Worm (Caenorhabditis elegans) whole organism, early embryonic: ENCODE results near the gene Y57G7A.6.

Source experiments
- F13C5.2 ChIP-seq: sonication (generic microtip); optimal IDR thresholded peaks from 2 replicates; lab custom pipeline; 2017; ENCODE audit warnings: mild to moderate bottlenecking, missing genetic modification characterization, inconsistent platforms, missing compliant biosample characterization
- aly-1 ChIP-seq: sonication (generic microtip); optimal IDR thresholded peaks from 2 replicates; lab custom pipeline; 2016; ENCODE audit warnings: missing genetic modification characterization, missing compliant biosample characterization
- ama-1 ChIP-seq: fragments of 150-350 bp; optimal IDR thresholded peaks from 2 replicates; lab custom pipeline; 2014
- ceh-36 ChIP-seq: sonication (generic microtip); optimal IDR thresholded peaks from 2 replicates; lab custom pipeline; 2016; ENCODE audit warnings: missing genetic modification characterization, inconsistent platforms, missing compliant biosample characterization
- flt-1 ChIP-seq: fragments of 200-800 bp; sonication (Bioruptor generic); IDR thresholded peaks from 2 replicates; pipeline ENCODE4 v1.3.6; 2022; ENCODE audit warnings: missing genetic modification characterization, missing compliant biosample characterization
- hmbx-1 ChIP-seq: sonication (generic microtip); optimal IDR thresholded peaks from 2 replicates; lab custom pipeline; 2016; ENCODE audit warnings: mild to moderate bottlenecking, missing genetic modification characterization, missing compliant biosample characterization
- sea-1 ChIP-seq: fragments of 200-800 bp; sonication (Bioruptor generic); conservative IDR thresholded peaks from 2 replicates; pipeline ENCODE4 v1.3.6; 2022; ENCODE audit warnings: missing genetic modification characterization, missing compliant biosample characterization
- tbx-11 ChIP-seq: fragments of 200-800 bp; sonication (Bioruptor generic); IDR thresholded peaks from 2 replicates; pipeline ENCODE4 v1.3.6; 2022; ENCODE audit warnings: missing genetic modification characterization, missing compliant biosample characterization

DNA sequence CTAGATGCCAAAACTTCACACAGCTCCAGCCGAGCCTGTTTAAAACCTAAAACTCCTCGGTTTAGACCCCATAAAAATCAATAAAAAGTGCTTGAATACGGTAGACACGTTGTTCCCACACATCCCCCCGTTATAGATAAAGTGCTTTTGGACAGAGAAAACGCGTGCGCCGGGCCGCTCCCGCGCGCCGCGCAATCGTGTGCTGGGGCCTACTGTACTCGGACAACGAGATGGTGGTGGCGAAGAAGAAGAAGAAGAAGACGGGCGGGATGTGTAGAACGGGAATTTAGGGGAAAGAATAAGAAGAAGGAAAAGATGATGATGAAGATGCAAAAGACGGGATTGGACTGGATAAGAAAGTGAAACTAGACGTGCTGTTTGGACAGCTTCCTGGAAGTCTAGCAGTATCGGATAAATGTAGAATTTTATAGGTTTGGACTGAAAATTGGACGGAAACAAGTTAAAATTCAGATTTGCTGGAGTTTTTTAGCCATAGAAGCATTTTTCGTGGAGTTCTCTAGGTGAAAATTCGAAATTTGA, 40.9 kb downstream of the Y57G7A.6 start:
- no peak for TF ChIP-seq aly-1 (tag; lab: Kevin White, UChicago)
- TF ChIP-seq sea-1 (GFP tag; lab: Robert Waterston, UW) = no peak
- no peak for TF ChIP-seq ama-1 (lab: Kevin White, UChicago)
- no peak for TF ChIP-seq flt-1 (GFP tag; lab: Robert Waterston, UW)
- no peak for TF ChIP-seq tbx-11
- no peak for TF ChIP-seq hmbx-1 (tag; lab: Kevin White, UChicago)
- no peak for TF ChIP-seq F13C5.2 (tag; lab: Kevin White, UChicago)
- TF ChIP-seq ceh-36 (tag; lab: Kevin White, UChicago) = no peak
